Worm (Caenorhabditis elegans): ENCODE data around the gene fbxb-105.

The fbxb-105 gene

ce11 chrII:2752999-2753398 lies 17.7 kb downstream of the fbxb-105 start, which contains the start of gene F29A7.3:
Gene F29A7.3, plus strand, starts transcription at chrII:2753299.
- TF ChIP-seq aptf-2 (GFP tag; conservative IDR thresholded peaks at IDR 0.05) = no peak
- no peak for TF ChIP-seq rcor-1 (GFP tag; IDR thresholded peaks at IDR 0.05)
- no peak for TF ChIP-seq ztf-25 (GFP tag; IDR thresholded peaks at IDR 0.05)
- TF ChIP-seq egl-44 (GFP tag; IDR thresholded peaks at IDR 0.05) = no peak
- TF ChIP-seq hsf-1 (GFP tag; IDR thresholded peaks at IDR 0.05) = no peak
- no peak for TF ChIP-seq fkh-3 (tag; optimal IDR thresholded peaks at IDR 0.05)
- TF ChIP-seq madf-6 (GFP tag; IDR thresholded peaks at IDR 0.05) = no peak
- TF ChIP-seq T26A5.8 (tag; optimal IDR thresholded peaks at IDR 0.05) = no peak
- no peak for TF ChIP-seq nfya-2 (GFP tag; IDR thresholded peaks at IDR 0.05)
- no peak for TF ChIP-seq B0261.1 (tag; optimal IDR thresholded peaks at IDR 0.05)
- TF ChIP-seq hmg-1.2 (GFP tag; IDR thresholded peaks at IDR 0.05) = no peak
- TF ChIP-seq attf-6 (GFP tag; IDR thresholded peaks at IDR 0.05) = no peak

ce11 chrII:2752536-2752935 lies 18.2 kb downstream of the fbxb-105 start, which contains the start of gene F29A7.6:
Gene F29A7.6, minus strand, starts transcription at chrII:2752611.
- TF ChIP-seq sdz-38 (tag; optimal IDR thresholded peaks at IDR 0.05) (no peak), ceh-27 (GFP tag; optimal IDR thresholded peaks at IDR 0.05) (peak; percentile 54), Y53F4B.3 (GFP tag; IDR thresholded peaks at IDR 0.05) (no peak), mes-4 (tag; optimal IDR thresholded peaks at IDR 0.05) (no peak), madf-8 (GFP tag; conservative IDR thresholded peaks at IDR 0.05) (peak; percentile 23), rec-8 (tag; optimal IDR thresholded peaks at IDR 0.05) (no peak), F49E8.2 (tag; optimal IDR thresholded peaks at IDR 0.05; ENCODE audit: insufficient read depth) (no peak), bed-2 (GFP tag; IDR thresholded peaks at IDR 0.05) (0 out of 2 replicates have a peak, but pooled peaks have one; percentile 55), D2030.7 (GFP tag; IDR thresholded peaks at IDR 0.05) (peak; percentile 55), lsl-1 (GFP tag; optimal IDR thresholded peaks at IDR 0.05) (peak; percentile 13), ceh-100 (GFP tag; IDR thresholded peaks at IDR 0.05) (peak; percentile 38), Y53G8AR.9 (GFP tag; conservative IDR thresholded peaks at IDR 0.05) (no peak), tlf-1 (GFP tag; optimal IDR thresholded peaks at IDR 0.05) (no peak), egl-44 (GFP tag; IDR thresholded peaks at IDR 0.05) (no peak), somi-1 (GFP tag; optimal IDR thresholded peaks at IDR 0.05) (no peak), dox-1 (GFP tag; IDR thresholded peaks at IDR 0.05) (peak; percentile 63; the same call in 1 of the 2 replicates), madf-3 (GFP tag; IDR thresholded peaks at IDR 0.05) (no peak), zim-3 (tag; optimal IDR thresholded peaks at IDR 0.05) (no peak), attf-5 (GFP tag; optimal IDR thresholded peaks at IDR 0.05) (peak; percentile 66), ztf-22 (GFP tag; optimal IDR thresholded peaks at IDR 0.05) (no peak), unc-130 (GFP tag; optimal IDR thresholded peaks at IDR 0.05) (peak; percentile 35), madf-10 (tag; optimal IDR thresholded peaks at IDR 0.05) (no peak), nhr-120 (GFP tag; IDR thresholded peaks at IDR 0.05) (no peak), Y79H2A.3 (GFP tag; conservative IDR thresholded peaks at IDR 0.05) (no peak), lin-54 (GFP tag; optimal IDR thresholded peaks at IDR 0.05) (peak; percentile 55), mcd-1 (GFP tag; IDR thresholded peaks at IDR 0.05) (peak; percentile 96), nhr-179 (tag; optimal IDR thresholded peaks at IDR 0.05) (no peak), atf-7 (tag; optimal IDR thresholded peaks at IDR 0.05) (no peak), ztf-28 (GFP tag; IDR thresholded peaks at IDR 0.05) (peak; percentile 69; the same call in 1 of the 2 replicates), aptf-2 (GFP tag; conservative IDR thresholded peaks at IDR 0.05) (peak; percentile 54; the same call in 1 of the 2 replicates), snpc-1.1 (tag; optimal IDR thresholded peaks at IDR 0.05; ENCODE audit: insufficient read depth) (peak; percentile 5), madf-6 (GFP tag; IDR thresholded peaks at IDR 0.05) (peak; percentile 62), F33H1.4 (GFP tag; IDR thresholded peaks at IDR 0.05) (peak; percentile 36; the same call in 1 of the 2 replicates), let-607 (tag; optimal IDR thresholded peaks at IDR 0.05) (no peak), ztf-18 (tag; optimal IDR thresholded peaks at IDR 0.05) (no peak), sea-2 (GFP tag; IDR thresholded peaks at IDR 0.05) (no peak), F39B2.1 (GFP tag; IDR thresholded peaks at IDR 0.05) (no peak), ets-4 (GFP tag; optimal IDR thresholded peaks at IDR 0.05) (no peak)
